Fruit fly (Drosophila melanogaster) whole organism, adult: ENCODE data around the gene pdm2.

Experiments
- Hr96 ChIP-seq: fragments of 200-800 bp; sonication (Bioruptor generic); optimal IDR thresholded peaks from 2 replicates; lab custom pipeline; 2016; ENCODE audit warnings: missing biosample characterization, missing genetic modification characterization
- cic ChIP-seq: fragments of 200-800 bp; sonication (Bioruptor generic); optimal IDR thresholded peaks from 2 replicates; lab custom pipeline; 2017; ENCODE audit warnings: missing biosample characterization, mild to moderate bottlenecking, missing genetic modification characterization, moderate library complexity

- TF ChIP-seq Hr96 (GFP tag; lab: Kevin White, UChicago) (peak; percentile 91), cic (GFP tag; lab: Kevin White, UChicago) (no peak)
Measured at dm6 chr2L:12721794-12722315, 64.9 kb downstream of the pdm2 start, which contains the start of gene Pih1D1.
